Worm (Caenorhabditis elegans): Measurements from ENCODE around the gene set-13.

The set-13 gene

DNA sequence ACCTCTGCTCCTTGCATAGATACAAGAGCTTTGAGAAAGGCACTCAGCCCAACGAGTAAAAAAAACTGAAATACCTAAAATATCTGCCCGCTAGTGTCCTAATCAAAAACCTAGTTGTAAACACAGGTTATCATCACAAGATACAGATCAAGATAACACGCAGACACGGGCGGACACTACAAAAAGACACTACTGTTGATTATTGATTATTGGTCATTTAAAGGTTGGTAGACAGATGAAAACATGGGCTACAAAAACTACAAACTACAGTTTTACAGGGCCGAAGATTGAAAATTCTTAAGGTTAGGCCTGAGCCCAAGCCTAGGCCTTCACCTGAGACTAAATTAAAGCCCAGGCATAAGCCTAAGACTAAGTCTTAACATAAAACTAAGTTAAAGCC is 42.1 kb downstream of the set-13 start (continued):
- TF ChIP-seq hrde-1 (tag; optimal IDR thresholded peaks at IDR 0.05; ENCODE audit: borderline replicate concordance) (no peak), snpc-1.3 (tag; optimal IDR thresholded peaks at IDR 0.05; ENCODE audit: insufficient read depth) (no peak), pha-4 (tag; optimal IDR thresholded peaks at IDR 0.05) (no peak), hlh-26 (GFP tag; conservative IDR thresholded peaks at IDR 0.05) (no peak), mcd-1 (GFP tag; IDR thresholded peaks at IDR 0.05) (no peak), F33H1.4 (GFP tag; IDR thresholded peaks at IDR 0.05) (no peak), snpc-3.4 (tag; optimal IDR thresholded peaks at IDR 0.05) (no peak)

DNA sequence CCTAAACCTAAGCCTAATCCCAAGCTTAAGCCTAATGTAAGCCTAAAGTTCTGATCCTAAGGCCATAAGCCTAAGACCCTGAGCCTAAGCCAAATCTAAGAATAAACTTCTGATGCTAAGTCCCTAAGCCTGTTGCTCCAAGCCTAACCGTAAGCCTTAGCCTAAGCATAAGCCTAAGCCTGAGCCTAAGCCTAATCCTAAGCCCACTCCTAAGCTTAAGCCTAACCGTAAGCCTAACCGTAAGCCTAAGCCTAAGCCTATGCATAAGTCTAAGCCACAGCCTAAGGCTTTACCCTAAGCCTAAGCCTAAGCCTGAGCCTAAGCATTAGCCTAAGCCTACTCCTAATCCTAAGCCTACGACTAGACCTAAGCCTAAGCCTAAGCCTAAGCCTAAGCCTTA is 42.5 kb downstream of the set-13 start:
- TF ChIP-seq hlh-12 (tag; optimal IDR thresholded peaks at IDR 0.05) (no peak), ceh-40 (GFP tag; IDR thresholded peaks at IDR 0.05) (no peak), hlh-26 (GFP tag; conservative IDR thresholded peaks at IDR 0.05) (no peak), rcor-1 (GFP tag; IDR thresholded peaks at IDR 0.05) (no peak), dox-1 (GFP tag; IDR thresholded peaks at IDR 0.05) (no peak), him-1 (tag; optimal IDR thresholded peaks at IDR 0.05) (no peak)

DNA sequence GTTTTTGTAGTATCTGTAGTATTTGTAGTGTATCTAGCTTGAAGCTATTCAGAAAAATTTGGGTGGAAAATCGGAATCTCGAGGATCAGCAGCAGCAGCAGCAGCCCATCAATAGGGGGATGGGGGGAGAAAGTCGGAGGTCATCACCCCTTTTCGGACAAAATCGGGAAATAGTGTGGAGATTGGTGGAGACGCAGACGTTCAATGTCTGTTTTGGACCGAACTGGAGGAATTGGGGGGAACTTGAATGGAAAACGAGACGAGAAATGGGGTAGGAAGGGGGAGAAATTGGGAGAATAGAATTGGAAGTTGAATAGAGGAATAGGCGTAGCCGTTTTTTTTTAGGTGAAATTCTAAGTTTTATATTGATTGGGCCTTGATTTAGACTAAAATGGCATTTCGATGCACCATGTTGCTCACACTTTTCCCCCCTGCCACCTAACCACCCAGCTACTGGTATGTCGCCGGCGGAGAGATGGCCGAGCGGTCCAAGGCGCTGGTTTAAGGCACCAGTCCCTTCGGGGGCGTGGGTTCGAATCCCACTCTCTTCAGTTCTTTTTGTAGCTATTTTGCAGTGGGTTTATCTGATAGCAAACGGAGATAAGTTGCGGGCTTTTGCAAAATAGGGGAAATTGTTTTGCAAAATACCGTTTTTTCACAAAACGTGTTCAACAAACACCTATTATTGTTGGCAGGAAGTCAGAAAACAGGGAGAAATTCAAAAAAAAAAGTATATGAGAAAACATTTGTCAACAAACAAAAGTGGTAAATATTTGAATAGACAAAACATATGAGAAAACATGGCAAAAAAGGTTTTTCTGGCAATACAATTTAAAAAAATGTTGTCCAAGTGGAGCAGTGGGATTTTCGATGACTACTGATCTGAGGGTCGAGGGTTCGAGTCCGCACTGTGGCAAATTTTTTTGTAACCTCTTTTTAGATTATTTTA is 43.4 kb downstream of the set-13 start:
- TF ChIP-seq Y67H2A.10 (GFP tag; conservative IDR thresholded peaks at IDR 0.05) (no peak), nhr-179 (tag; optimal IDR thresholded peaks at IDR 0.05) (no peak), rec-8 (tag; optimal IDR thresholded peaks at IDR 0.05) (peak; percentile 37 to 55), ama-1 (optimal IDR thresholded peaks at IDR 0.05) (no peak), ama-1 (GFP tag; optimal IDR thresholded peaks at IDR 0.05) (peak in 1 of 2 experiments; percentile 53), athp-1 (tag; optimal IDR thresholded peaks at IDR 0.05) (no peak), B0035.1 (tag; optimal IDR thresholded peaks at IDR 0.05) (no peak), lin-54 (GFP tag; optimal IDR thresholded peaks at IDR 0.05) (peak; percentile 17), attf-3 (GFP tag; conservative IDR thresholded peaks at IDR 0.05) (no peak), lin-35 (GFP tag; optimal IDR thresholded peaks at IDR 0.05) (peak in 1 of 3 experiments; percentile 21), egl-18 (GFP tag; IDR thresholded peaks at IDR 0.05) (no peak), tbp1 (GFP tag; optimal IDR thresholded peaks at IDR 0.05) (peak; percentile 91), aptf-3 (GFP tag; IDR thresholded peaks at IDR 0.05) (no peak), F49E8.2 (tag; optimal IDR thresholded peaks at IDR 0.05; ENCODE audit: insufficient read depth) (no peak), ceh-100 (GFP tag; IDR thresholded peaks at IDR 0.05) (0 out of 2 replicates have a peak, but pooled peaks have one; percentile 35), pbrm-1 (GFP tag; IDR thresholded peaks at IDR 0.05) (peak; percentile 35; the same call in 1 of the 2 replicates), egl-44 (GFP tag; IDR thresholded peaks at IDR 0.05) (0 out of 2 replicates have a peak, but pooled peaks have one; percentile 30), die-1 (tag; optimal IDR thresholded peaks at IDR 0.05) (peak; percentile 69), lsy-27 (tag; optimal IDR thresholded peaks at IDR 0.05; ENCODE audit: borderline replicate concordance, insufficient read depth) (no peak), zfh-2 (GFP tag; conservative IDR thresholded peaks at IDR 0.05) (peak; percentile 62), C17E4.6 (GFP tag; IDR thresholded peaks at IDR 0.05) (0 out of 2 replicates have a peak, but pooled peaks have one; percentile 12), mel-28 (tag; optimal IDR thresholded peaks at IDR 0.05; ENCODE audit: borderline replicate concordance) (no peak), ztf-28 (GFP tag; IDR thresholded peaks at IDR 0.05) (no peak), mcd-1 (GFP tag; IDR thresholded peaks at IDR 0.05) (peak; percentile 35; the same call in 1 of the 2 replicates), ceh-40 (GFP tag; IDR thresholded peaks at IDR 0.05) (no peak), ztf-18 (tag; optimal IDR thresholded peaks at IDR 0.05) (peak; percentile 59), lsl-1 (GFP tag; optimal IDR thresholded peaks at IDR 0.05) (peak; percentile 33), fkh-3 (tag; optimal IDR thresholded peaks at IDR 0.05) (no peak), rpc-1 (optimal IDR thresholded peaks at IDR 0.05) (peak; percentile 64), rpc-1 (tag; optimal IDR thresholded peaks at IDR 0.05) (peak; percentile 83), F57A8.1 (GFP tag; optimal IDR thresholded peaks at IDR 0.05) (no peak), chd-7 (tag; optimal IDR thresholded peaks at IDR 0.05) (peak; percentile 19), B0019.2 (GFP tag; conservative IDR thresholded peaks at IDR 0.05) (no peak)
